Worm (Caenorhabditis elegans) whole organism, late embryonic: ENCODE results near the gene spas-1.

ENCODE experiments used
- ceh-24 ChIP-seq: sonication (generic microtip); optimal IDR thresholded peaks from 2 replicates; lab custom pipeline; 2016; ENCODE audit warnings: mild to moderate bottlenecking, missing genetic modification characterization, missing compliant biosample characterization
- ceh-9 ChIP-seq: sonication (generic microtip); optimal IDR thresholded peaks from 2 replicates; lab custom pipeline; 2016; ENCODE audit warnings: mild to moderate bottlenecking, missing genetic modification characterization, inconsistent platforms, missing compliant biosample characterization

- no peak for TF ChIP-seq ceh-9 (tag; lab: Kevin White, UChicago)
- TF ChIP-seq ceh-24 (tag; lab: Kevin White, UChicago), result no peak
Observed at ce11 chrV:9128562-9128961, 47.0 kb upstream of the spas-1 start.
